Worm (Caenorhabditis elegans): ENCODE measurements around the gene srj-52.

The srj-52 gene

DNA sequence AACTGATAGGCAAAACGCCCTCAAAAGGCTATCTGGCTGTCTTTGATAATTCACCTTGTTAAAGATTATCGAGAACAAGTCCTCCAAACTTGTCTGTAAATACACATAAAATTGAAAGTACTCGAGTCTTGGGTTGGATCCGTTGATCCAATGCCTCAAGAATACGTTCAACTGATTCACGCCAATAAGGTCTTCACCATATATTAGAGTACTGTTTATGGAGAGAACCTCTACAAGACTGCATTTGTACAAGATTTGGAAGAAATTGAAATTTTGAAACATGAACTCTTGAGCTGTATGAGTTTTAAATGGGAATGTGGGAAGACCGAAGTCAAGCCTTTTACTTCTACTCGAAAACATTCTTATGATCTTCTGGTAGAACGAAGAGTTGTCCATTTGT is 27.1 kb upstream of the srj-52 start:
- TF ChIP-seq tra-4 (tag; optimal IDR thresholded peaks at IDR 0.05) (no peak), sea-1 (GFP tag; conservative IDR thresholded peaks at IDR 0.05) (no peak), aly-1 (tag; optimal IDR thresholded peaks at IDR 0.05) (no peak), hnd-1 (tag; optimal IDR thresholded peaks at IDR 0.05) (no peak), B0310.2 (tag; optimal IDR thresholded peaks at IDR 0.05) (no peak)

DNA sequence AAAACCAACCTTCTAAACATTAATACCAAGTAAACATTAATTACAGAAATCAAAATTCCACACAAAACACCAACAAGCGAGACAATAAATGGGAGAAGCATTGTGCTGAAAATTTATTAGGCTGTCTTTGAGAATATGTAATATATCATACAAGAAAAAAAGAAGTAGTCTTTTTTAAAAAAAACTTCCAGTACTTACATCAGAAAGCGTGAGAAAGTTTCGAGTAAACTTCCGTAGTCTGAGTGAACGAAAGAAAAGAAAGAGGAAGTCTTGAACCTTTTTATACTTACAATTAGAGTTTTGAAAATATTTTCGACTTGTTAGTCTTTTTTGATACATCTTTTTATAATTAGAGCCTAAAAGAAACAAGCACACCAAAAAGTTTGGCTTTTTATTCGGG is 23.9 kb upstream of the srj-52 start, which contains the start of gene srbc-40:
TSS of gene srbc-40 (minus strand) at position 101 of the 400 bp plus-strand sequence.
- TF ChIP-seq B0310.2 (tag; optimal IDR thresholded peaks at IDR 0.05) (no peak), F13C5.2 (tag; optimal IDR thresholded peaks at IDR 0.05) (no peak), ets-7 (tag; optimal IDR thresholded peaks at IDR 0.05) (no peak), ceh-13 (GFP tag; optimal IDR thresholded peaks at IDR 0.05) (no peak)

DNA sequence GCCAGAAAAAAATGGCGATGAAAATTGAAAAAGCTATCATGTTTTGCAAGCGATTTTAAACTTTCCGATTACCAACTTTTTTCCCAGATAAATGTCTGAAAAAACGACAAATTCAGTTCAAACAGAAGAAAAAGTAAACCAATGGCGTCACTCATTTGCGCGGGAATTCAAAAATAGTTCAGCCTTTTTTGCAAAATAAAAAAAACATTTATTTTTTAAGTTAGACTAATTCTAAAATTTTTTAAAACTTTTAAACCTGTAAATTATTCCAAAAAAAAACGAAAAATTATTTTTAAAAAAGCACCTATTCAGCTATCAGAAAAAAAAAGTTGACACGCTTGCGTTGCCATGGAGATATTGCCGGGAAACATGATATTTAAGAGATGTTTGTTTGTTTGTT is 17.1 kb upstream of the srj-52 start, which contains the start of gene cyp-33C11:
TSS of gene cyp-33C11 (minus strand) at position 101 of the 400 bp plus-strand sequence.
- TF ChIP-seq B0310.2 (tag; optimal IDR thresholded peaks at IDR 0.05): no peak
- TF ChIP-seq hmg-4 (GFP tag; optimal IDR thresholded peaks at IDR 0.05): no peak
- no peak for TF ChIP-seq sea-1 (GFP tag; conservative IDR thresholded peaks at IDR 0.05)
- no peak for TF ChIP-seq pes-1 (GFP tag; IDR thresholded peaks at IDR 0.05)
- TF ChIP-seq ceh-36 (tag; optimal IDR thresholded peaks at IDR 0.05): no peak

DNA sequence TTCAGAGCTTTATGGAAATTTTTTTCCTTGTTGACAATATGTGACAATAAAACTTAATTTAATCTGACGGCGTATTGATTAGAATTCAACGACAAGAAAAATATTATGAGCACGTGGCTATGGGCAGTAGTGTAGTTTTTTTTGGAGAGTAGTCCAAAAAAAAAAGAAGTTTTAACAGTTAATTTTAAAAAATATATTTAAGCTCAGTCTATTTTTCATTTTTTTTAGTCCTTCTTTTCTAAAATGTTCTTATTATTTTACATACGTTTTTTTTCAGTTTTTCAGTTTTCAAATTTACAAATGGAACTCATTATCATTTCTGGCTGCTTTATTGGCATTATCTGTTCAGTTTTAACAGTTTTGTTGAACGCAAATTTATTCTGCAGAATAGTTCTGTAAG is 13.0 kb upstream of the srj-52 start, which contains the start of gene srbc-39:
TSS of gene srbc-39 (plus strand) at position 301 of the 400 bp plus-strand sequence.
- TF ChIP-seq tbx-37 (GFP tag; conservative IDR thresholded peaks at IDR 0.05) (no peak), sea-1 (GFP tag; conservative IDR thresholded peaks at IDR 0.05) (no peak), scrt-1 (GFP tag; IDR thresholded peaks at IDR 0.05) (no peak), B0310.2 (tag; optimal IDR thresholded peaks at IDR 0.05) (no peak), ceh-36 (tag; optimal IDR thresholded peaks at IDR 0.05) (no peak), aly-1 (tag; optimal IDR thresholded peaks at IDR 0.05) (no peak), pes-1 (GFP tag; IDR thresholded peaks at IDR 0.05) (no peak), hnd-1 (tag; optimal IDR thresholded peaks at IDR 0.05) (no peak), ceh-13 (GFP tag; optimal IDR thresholded peaks at IDR 0.05) (no peak), flt-1 (GFP tag; IDR thresholded peaks at IDR 0.05) (no peak)

DNA sequence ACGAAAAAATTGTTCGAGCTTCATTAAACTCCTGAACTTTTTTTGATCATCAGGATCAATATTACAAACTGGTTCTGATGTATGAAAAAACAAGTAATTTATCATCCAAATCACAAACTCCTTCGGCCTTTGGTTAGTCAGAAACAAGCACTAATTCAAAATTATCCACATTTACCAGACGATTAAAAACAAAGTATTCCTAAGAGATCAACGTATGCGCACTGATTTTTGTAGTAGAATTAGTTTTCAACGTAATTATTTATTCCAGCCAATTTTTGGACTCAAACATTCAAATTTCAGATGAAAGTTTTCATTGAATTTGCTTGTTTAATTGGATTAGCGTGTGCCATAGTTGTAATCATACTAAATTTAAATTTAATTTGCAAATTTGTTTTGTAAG is 11.1 kb upstream of the srj-52 start, which contains the start of gene srbc-38:
TSS of gene srbc-38 (plus strand) at position 301 of the 400 bp plus-strand sequence.
- no peak for TF ChIP-seq ceh-36 (tag; optimal IDR thresholded peaks at IDR 0.05)
- no peak for TF ChIP-seq sea-1 (GFP tag; conservative IDR thresholded peaks at IDR 0.05)
- no peak for TF ChIP-seq B0310.2 (tag; optimal IDR thresholded peaks at IDR 0.05)
- no peak for TF ChIP-seq pes-1 (GFP tag; IDR thresholded peaks at IDR 0.05)
- TF ChIP-seq F13C5.2 (tag; optimal IDR thresholded peaks at IDR 0.05): no peak
- TF ChIP-seq ama-1 (optimal IDR thresholded peaks at IDR 0.05): no peak
- TF ChIP-seq tbx-11 (GFP tag; IDR thresholded peaks at IDR 0.05): no peak
- no peak for TF ChIP-seq flt-1 (GFP tag; IDR thresholded peaks at IDR 0.05)
- TF ChIP-seq hmg-4 (GFP tag; optimal IDR thresholded peaks at IDR 0.05): no peak
- TF ChIP-seq tra-4 (tag; optimal IDR thresholded peaks at IDR 0.05): no peak
- no peak for TF ChIP-seq hmbx-1 (tag; optimal IDR thresholded peaks at IDR 0.05)
- TF ChIP-seq scrt-1 (GFP tag; IDR thresholded peaks at IDR 0.05): no peak

ce11 chrV:706449-706848 is 10.6 kb upstream of the srj-52 start:
- TF ChIP-seq tbx-37 (GFP tag; conservative IDR thresholded peaks at IDR 0.05): 0 out of 2 replicates have a peak, but pooled peaks have one; percentile 4
- TF ChIP-seq scrt-1 (GFP tag; IDR thresholded peaks at IDR 0.05): peak; percentile 68; the same call in 1 of the 2 replicates
- TF ChIP-seq tbx-11 (GFP tag; IDR thresholded peaks at IDR 0.05): peak; percentile 27; the same call in 1 of the 2 replicates
- TF ChIP-seq pes-1 (GFP tag; IDR thresholded peaks at IDR 0.05): peak; percentile 78
- peak; percentile 37; the same call in 1 of the 2 replicates for TF ChIP-seq flt-1 (GFP tag; IDR thresholded peaks at IDR 0.05)

- TF ChIP-seq hmg-4 (GFP tag; optimal IDR thresholded peaks at IDR 0.05) (no peak), ceh-13 (GFP tag; optimal IDR thresholded peaks at IDR 0.05) (no peak), aly-1 (tag; optimal IDR thresholded peaks at IDR 0.05) (no peak), flt-1 (GFP tag; IDR thresholded peaks at IDR 0.05) (no peak), ceh-36 (tag; optimal IDR thresholded peaks at IDR 0.05) (no peak), tbx-11 (GFP tag; IDR thresholded peaks at IDR 0.05) (no peak), ama-1 (optimal IDR thresholded peaks at IDR 0.05) (no peak)
These were observed 6.4 kb upstream of the srj-52 start, which contains the start of gene srbc-37 for ce11 chrV:702260-702659. Gene srbc-37 (plus strand): TSS chrV:702560.

DNA sequence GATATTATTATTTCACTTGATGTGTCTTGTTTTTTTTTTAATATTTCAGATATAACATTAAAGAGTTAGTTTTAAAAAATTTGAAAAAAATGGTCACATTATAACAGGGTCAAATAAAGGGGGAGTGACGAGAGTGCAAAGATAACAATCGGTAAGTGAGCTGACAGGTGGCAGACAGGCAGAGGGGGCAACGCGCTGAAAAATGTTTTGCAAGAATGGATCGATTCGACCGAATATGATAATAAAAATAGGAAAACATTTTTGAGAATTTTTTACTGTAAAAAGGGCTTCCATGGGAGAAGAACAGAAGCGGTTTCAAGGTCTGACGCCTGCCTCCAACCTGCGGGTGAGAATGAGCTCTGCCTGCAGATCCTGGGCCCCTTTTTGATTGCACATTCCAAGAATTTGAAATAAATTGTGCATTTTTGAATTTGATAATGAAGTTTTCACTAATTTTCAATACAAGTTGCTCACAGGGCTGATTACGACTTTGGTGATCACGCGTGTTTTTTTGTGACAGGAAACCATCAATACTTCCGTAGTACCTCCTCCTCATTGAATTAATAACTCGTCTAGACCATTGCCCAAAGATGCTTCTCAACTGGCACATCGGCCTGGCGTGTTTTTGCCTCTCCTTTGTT is 3.8 kb upstream of the srj-52 start, which contains the start of the genes ugt-29 and srx-5:
TSS of gene ugt-29 (minus strand) at position 101 of the 641 bp plus-strand sequence.
TSS of gene srx-5 (plus strand) at position 591 of the 641 bp plus-strand sequence.
- TF ChIP-seq pes-1 (GFP tag; IDR thresholded peaks at IDR 0.05) (no peak), tbx-37 (GFP tag; conservative IDR thresholded peaks at IDR 0.05) (no peak), F13C5.2 (tag; optimal IDR thresholded peaks at IDR 0.05) (no peak), aly-1 (tag; optimal IDR thresholded peaks at IDR 0.05) (no peak), flt-1 (GFP tag; IDR thresholded peaks at IDR 0.05) (no peak), sea-1 (GFP tag; conservative IDR thresholded peaks at IDR 0.05) (no peak), ceh-13 (GFP tag; optimal IDR thresholded peaks at IDR 0.05) (no peak), hmg-4 (GFP tag; optimal IDR thresholded peaks at IDR 0.05) (no peak), tra-4 (tag; optimal IDR thresholded peaks at IDR 0.05) (no peak), scrt-1 (GFP tag; IDR thresholded peaks at IDR 0.05) (no peak), ama-1 (optimal IDR thresholded peaks at IDR 0.05) (no peak), hmbx-1 (tag; optimal IDR thresholded peaks at IDR 0.05) (no peak), B0310.2 (tag; optimal IDR thresholded peaks at IDR 0.05) (no peak), ceh-36 (tag; optimal IDR thresholded peaks at IDR 0.05) (no peak), ets-7 (tag; optimal IDR thresholded peaks at IDR 0.05) (no peak), hnd-1 (tag; optimal IDR thresholded peaks at IDR 0.05) (no peak)
